Worm (Caenorhabditis elegans) whole organism, L3 larva: ENCODE measurements around the gene pph-2.

Experiments used
- R02D3.7 ChIP-seq: fragments of 150-350 bp; optimal IDR thresholded peaks from 2 replicates; lab custom pipeline; 2014; ENCODE audit warnings: missing biosample characterization, missing genetic modification characterization
- ZK546.5 ChIP-seq: sonication (generic microtip); optimal IDR thresholded peaks from 2 replicates; lab custom pipeline; 2017; ENCODE audit warnings: missing biosample characterization, missing genetic modification characterization
- aly-2 ChIP-seq: fragments of 150-350 bp; optimal IDR thresholded peaks from 2 replicates; lab custom pipeline; 2014; ENCODE audit warnings: missing biosample characterization, missing genetic modification characterization
- daf-12 ChIP-seq: fragments of 150-350 bp; optimal IDR thresholded peaks from 2 replicates; lab custom pipeline; 2014; ENCODE audit warnings: missing biosample characterization, missing genetic modification reagents, missing genetic modification characterization
- egl-27 ChIP-seq: sonication (generic microtip); optimal IDR thresholded peaks from 4 replicates; lab custom pipeline; 2017; ENCODE audit warnings: missing biosample characterization, missing genetic modification reagents, missing genetic modification characterization
- egl-5 ChIP-seq: fragments of 150-350 bp; optimal IDR thresholded peaks from 2 replicates; lab custom pipeline; 2017; ENCODE audit warnings: missing biosample characterization, missing genetic modification reagents, missing genetic modification characterization, inconsistent platforms
- elt-1 ChIP-seq: fragments of 150-350 bp; optimal IDR thresholded peaks from 2 replicates; lab custom pipeline; 2014; ENCODE audit warnings: missing biosample characterization, missing genetic modification characterization
- elt-2 ChIP-seq: sonication (generic microtip); optimal IDR thresholded peaks from 2 replicates; lab custom pipeline; 2016; ENCODE audit warnings: missing genetic modification reagents, mild to moderate bottlenecking, missing genetic modification characterization, missing compliant biosample characterization
- elt-3 ChIP-seq, 3 experiments: fragments of 150-350 bp in 1 of 3; sonication (generic microtip) in 2 of 3; optimal IDR thresholded peaks; 2 replicates in 2 of 3; 4 replicates in 1 of 3; lab custom pipeline; 2014 to 2017; ENCODE audit warnings: missing biosample characterization in 3 of 3, missing genetic modification characterization in 3 of 3
- fkh-10 ChIP-seq: sonication (generic microtip); optimal IDR thresholded peaks from 2 replicates; lab custom pipeline; 2017; ENCODE audit warnings: missing biosample characterization, missing genetic modification reagents, missing genetic modification characterization
- fkh-2 ChIP-seq: fragments of 150-350 bp; optimal IDR thresholded peaks from 2 replicates; lab custom pipeline; 2014; ENCODE audit warnings: missing biosample characterization, missing genetic modification reagents, missing genetic modification characterization
- fos-1 ChIP-seq: fragments of 150-350 bp; optimal IDR thresholded peaks from 2 replicates; lab custom pipeline; 2014; ENCODE audit warnings: missing biosample characterization, missing genetic modification characterization
- jun-1 ChIP-seq: fragments of 150-350 bp; optimal IDR thresholded peaks from 2 replicates; lab custom pipeline; 2014; ENCODE audit warnings: missing biosample characterization, missing genetic modification reagents, missing genetic modification characterization
- lin-15B ChIP-seq: fragments of 150-350 bp; optimal IDR thresholded peaks from 2 replicates; lab custom pipeline; 2014; ENCODE audit warnings: missing biosample characterization, missing genetic modification characterization
- lin-39 ChIP-seq: fragments of 150-350 bp; optimal IDR thresholded peaks from 2 replicates; lab custom pipeline; 2018; ENCODE audit warnings: missing biosample characterization, missing genetic modification reagents, missing genetic modification characterization
- lsy-12 ChIP-seq: sonication (generic microtip); optimal IDR thresholded peaks from 2 replicates; lab custom pipeline; 2016; ENCODE audit warnings: mild to moderate bottlenecking, missing genetic modification characterization, missing compliant biosample characterization
- mml-1 ChIP-seq: fragments of 150-350 bp; sonication (generic microtip); optimal IDR thresholded peaks from 3 replicates; lab custom pipeline; 2014; ENCODE audit warnings: missing biosample characterization, missing genetic modification characterization
- nfya-1 ChIP-seq: sonication (generic microtip); optimal IDR thresholded peaks from 2 replicates; lab custom pipeline; 2017; ENCODE audit warnings: missing genetic modification characterization, mild to moderate bottlenecking, missing compliant biosample characterization, antibody characterized with exemption, moderate library complexity; ENCODE audit not compliant: insufficient read depth
- nhr-12 ChIP-seq: fragments of 150-350 bp; optimal IDR thresholded peaks from 2 replicates; lab custom pipeline; 2014; ENCODE audit warnings: missing biosample characterization, missing genetic modification characterization
- nhr-23 ChIP-seq: fragments of 150-350 bp; optimal IDR thresholded peaks from 2 replicates; lab custom pipeline; 2014; ENCODE audit warnings: missing biosample characterization, missing genetic modification reagents, missing genetic modification characterization
- nhr-25 ChIP-seq: sonication (generic microtip); optimal IDR thresholded peaks from 2 replicates; lab custom pipeline; 2017; ENCODE audit warnings: missing biosample characterization, missing genetic modification characterization
- nhr-28 ChIP-seq: fragments of 150-350 bp; optimal IDR thresholded peaks from 2 replicates; lab custom pipeline; 2014; ENCODE audit warnings: missing biosample characterization, missing genetic modification characterization
- nhr-43 ChIP-seq: sonication (generic microtip); optimal IDR thresholded peaks from 2 replicates; lab custom pipeline; 2016; ENCODE audit warnings: mild to moderate bottlenecking, missing genetic modification characterization, missing compliant biosample characterization; ENCODE audit not compliant: poor library complexity, severe bottlenecking
- nhr-67 ChIP-seq: fragments of 150-350 bp; optimal IDR thresholded peaks from 2 replicates; lab custom pipeline; 2014; ENCODE audit warnings: missing biosample characterization, missing genetic modification characterization
- pha-4 ChIP-seq: fragments of 150-350 bp; optimal IDR thresholded peaks from 2 replicates; lab custom pipeline; 2014; ENCODE audit warnings: missing biosample characterization, missing genetic modification reagents, missing genetic modification characterization
- sea-2 ChIP-seq: fragments of 150-350 bp; sonication (generic microtip); optimal IDR thresholded peaks from 4 replicates; lab custom pipeline; 2014; ENCODE audit warnings: missing biosample characterization, missing genetic modification reagents, missing genetic modification characterization
- skn-1 ChIP-seq: fragments of 150-350 bp; optimal IDR thresholded peaks from 2 replicates; lab custom pipeline; 2014; ENCODE audit warnings: missing biosample characterization, missing genetic modification characterization
- snpc-4 ChIP-seq: fragments of 150-350 bp; optimal IDR thresholded peaks from 2 replicates; lab custom pipeline; 2014; ENCODE audit warnings: missing biosample characterization, missing genetic modification characterization
- unc-62 ChIP-seq: fragments of 150-350 bp; sonication (generic microtip); optimal IDR thresholded peaks from 4 replicates; lab custom pipeline; 2014; ENCODE audit warnings: missing biosample characterization, missing genetic modification reagents, missing genetic modification characterization
- zag-1 ChIP-seq: fragments of 150-350 bp; optimal IDR thresholded peaks from 2 replicates; lab custom pipeline; 2014; ENCODE audit warnings: missing biosample characterization, missing genetic modification characterization
- ztf-11 ChIP-seq: fragments of 150-350 bp; optimal IDR thresholded peaks from 2 replicates; lab custom pipeline; 2014; ENCODE audit warnings: missing biosample characterization, missing genetic modification characterization
- ztf-4 ChIP-seq: fragments of 150-350 bp; optimal IDR thresholded peaks from 2 replicates; lab custom pipeline; 2014; ENCODE audit warnings: missing biosample characterization, missing genetic modification characterization

The pph-2 gene

DNA sequence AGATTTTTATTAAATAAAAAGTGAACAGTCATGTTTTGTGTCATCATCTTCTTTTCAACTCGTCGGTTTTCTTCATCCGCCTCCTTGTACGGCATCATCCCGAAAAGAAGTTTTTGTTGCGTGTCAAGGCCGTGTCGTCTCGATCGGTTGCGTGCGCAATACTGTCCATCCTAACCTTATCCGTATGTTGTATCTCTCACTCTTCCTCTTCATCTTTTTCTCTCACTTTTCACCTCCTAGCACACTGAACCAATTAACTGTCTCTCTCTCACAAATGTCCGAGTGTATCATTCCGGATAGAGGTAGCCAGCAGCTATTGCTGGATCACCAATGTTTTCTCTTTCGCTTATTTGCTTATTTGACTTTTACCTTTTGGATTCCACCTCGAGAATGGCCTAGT, 5.9 kb upstream of the pph-2 start:
- TF ChIP-seq fkh-2 (tag; lab: Kevin White, UChicago) (no peak), nhr-25 (tag; lab: Kevin White, UChicago) (peak; percentile 44), nhr-23 (peak; percentile 92), ztf-4 (no peak), nhr-43 (tag; lab: Kevin White, UChicago) (peak; percentile 45)

DNA sequence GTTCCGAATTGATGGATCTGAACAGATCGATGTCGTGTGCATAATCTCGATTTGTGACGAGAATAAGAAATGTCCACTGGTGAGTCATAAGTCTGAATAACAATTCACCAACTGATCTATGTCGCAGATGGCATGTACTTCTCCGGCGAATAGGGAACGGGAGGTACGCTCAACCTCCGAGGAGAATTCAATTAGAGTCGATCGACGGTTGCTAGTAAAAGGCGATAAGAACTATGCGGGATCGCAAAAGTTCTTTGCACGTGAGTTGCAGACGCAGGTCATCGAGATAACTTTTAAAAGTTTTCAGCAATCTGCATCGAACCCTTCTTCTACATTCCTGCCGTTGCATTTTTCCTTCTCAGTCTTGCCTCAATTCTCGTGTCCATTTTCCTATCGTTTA, 5.0 kb upstream of the pph-2 start:
- TF ChIP-seq pha-4 (tag; lab: Kevin White, UChicago) (no peak), elt-1 (tag; lab: Kevin White, UChicago) (peak; percentile 77), nhr-23 (peak; percentile 71)

DNA sequence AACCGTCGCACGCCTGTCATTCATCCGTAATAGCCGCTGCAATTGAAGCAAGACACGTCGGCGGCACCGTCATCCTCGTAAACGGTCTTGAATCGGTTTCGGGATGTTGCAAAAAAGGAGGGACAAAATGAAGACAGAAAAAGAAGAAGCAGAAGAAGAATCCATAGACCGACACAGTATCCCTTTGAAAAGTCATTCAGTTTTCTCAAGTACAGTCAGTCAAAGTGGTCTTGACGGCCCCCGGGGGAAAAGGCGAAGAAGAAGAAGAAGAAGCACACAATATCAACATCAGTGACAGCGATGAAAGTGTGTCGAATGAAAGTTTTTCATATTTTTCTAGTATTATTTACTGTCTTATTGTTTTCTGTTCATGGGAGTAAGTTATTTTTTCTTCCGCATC, 675 bp upstream of the pph-2 start, which contains the start of gene cutl-27:
TSS of gene cutl-27 (plus strand) at position 301 of the 400 bp plus-strand sequence.
- TF ChIP-seq nhr-23 (no peak), nfya-1 (tag; lab: Kevin White, UChicago) (no peak), skn-1 (tag; lab: Kevin White, UChicago) (no peak), ZK546.5 (tag; lab: Kevin White, UChicago) (no peak), lin-15B (tag; lab: Kevin White, UChicago) (no peak), nhr-67 (tag; lab: Kevin White, UChicago) (no peak), fkh-10 (GFP tag; lab: Kevin White, UChicago) (no peak), egl-5 (no peak), daf-12 (tag; lab: Kevin White, UChicago) (no peak), zag-1 (tag; lab: Kevin White, UChicago) (no peak), lin-39 (no peak), sea-2 (GFP tag; lab: Kevin White, UChicago) (no peak), jun-1 (tag; lab: Kevin White, UChicago) (no peak), unc-62 (GFP tag; lab: Kevin White, UChicago) (no peak), nhr-25 (tag; lab: Kevin White, UChicago) (no peak), mml-1 (no peak), R02D3.7 (no peak), elt-2 (tag; lab: Kevin White, UChicago) (no peak), nhr-28 (no peak)
- TF ChIP-seq, all 47 proteins: peak for 0

DNA sequence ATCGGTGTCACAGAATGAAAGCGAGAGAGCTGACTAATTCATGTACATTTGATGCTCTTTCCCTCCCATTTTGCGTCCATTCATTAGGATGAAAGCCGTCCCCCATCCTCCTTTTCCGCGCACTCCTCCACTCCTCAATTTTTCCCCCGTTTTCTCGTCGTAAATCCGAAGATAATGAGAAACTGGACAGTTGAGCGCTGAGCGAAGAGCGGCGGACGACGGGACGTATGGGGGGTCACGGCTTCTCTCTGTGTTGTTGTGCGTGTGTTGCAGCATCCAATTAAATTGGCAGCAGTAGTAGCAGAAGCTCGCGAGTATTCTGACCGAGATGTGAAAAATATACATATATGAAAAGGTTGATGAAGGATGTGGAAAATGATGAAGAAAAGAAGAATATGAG, 5.7 kb downstream of the pph-2 start:
- no peak for TF ChIP-seq nhr-67 (tag; lab: Kevin White, UChicago)

DNA sequence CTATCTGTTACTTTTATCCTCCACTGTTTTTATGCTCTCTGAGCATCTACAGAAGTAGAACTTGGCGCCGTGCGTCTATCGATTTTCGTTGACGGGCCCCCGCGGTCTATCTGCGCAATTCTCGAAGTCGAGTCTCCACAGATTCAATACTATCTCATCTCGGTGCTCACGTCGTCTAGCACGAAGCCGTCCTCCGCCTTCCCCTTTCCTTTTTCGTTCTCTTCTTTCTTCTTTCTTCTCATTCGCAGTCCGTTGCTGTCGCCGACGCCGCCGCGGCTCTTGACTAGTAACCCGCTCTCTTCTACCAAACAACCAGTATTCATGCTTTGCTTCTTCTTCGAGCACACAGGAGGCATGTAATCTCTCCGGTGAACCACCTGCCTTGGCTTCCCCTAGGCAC, 6.5 kb downstream of the pph-2 start:
- TF ChIP-seq egl-27 (tag; lab: Kevin White, UChicago) (no peak), pha-4 (tag; lab: Kevin White, UChicago) (no peak), fos-1 (no peak), lin-15B (tag; lab: Kevin White, UChicago) (peak; percentile 25), ztf-11 (no peak), lin-39 (peak; percentile 31), unc-62 (GFP tag; lab: Kevin White, UChicago) (no peak), nfya-1 (tag; lab: Kevin White, UChicago) (peak; percentile 69), R02D3.7 (no peak), fkh-10 (GFP tag; lab: Kevin White, UChicago) (peak; percentile 16), fkh-2 (tag; lab: Kevin White, UChicago) (no peak), elt-2 (tag; lab: Kevin White, UChicago) (no peak), lsy-12 (tag; lab: Kevin White, UChicago) (no peak), snpc-4 (tag; lab: Kevin White, UChicago) (peak; percentile 10)

DNA sequence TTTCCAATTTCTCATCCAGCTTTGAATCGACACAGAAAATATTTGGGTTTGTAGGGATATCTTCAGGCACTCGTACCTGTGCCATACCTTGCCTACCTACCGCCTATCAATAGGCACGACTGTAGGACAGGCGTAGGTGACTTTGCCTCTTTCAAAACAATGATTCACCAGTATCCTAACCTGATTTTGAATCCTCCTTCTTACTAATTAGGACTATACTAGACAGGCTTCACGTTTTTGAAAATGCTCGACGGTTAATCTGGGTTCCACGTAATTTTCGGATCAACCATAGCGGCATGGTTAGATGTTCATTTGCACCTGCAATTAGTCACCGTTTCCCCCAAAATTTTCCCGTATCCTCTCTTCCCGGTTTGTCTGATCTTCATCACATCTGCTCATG, 9.1 kb downstream of the pph-2 start:
- no peak for TF ChIP-seq nhr-12 (tag; lab: Kevin White, UChicago)
- TF ChIP-seq zag-1 (tag; lab: Kevin White, UChicago): no peak
- TF ChIP-seq aly-2 (tag; lab: Kevin White, UChicago): no peak
- no peak for TF ChIP-seq elt-3 (tag; optimal IDR thresholded peaks at IDR 0.05; lab: Kevin White, UChicago)
- TF ChIP-seq unc-62 (GFP tag; lab: Kevin White, UChicago): no peak
